Worm (Caenorhabditis elegans) whole organism, L2 larva: ENCODE measurements around the gene C05A2.4.

Source experiments
- C34F6.9 ChIP-seq: fragments of 150-350 bp; optimal IDR thresholded peaks from 2 replicates; lab custom pipeline; 2014; ENCODE audit warnings: missing biosample characterization, missing genetic modification characterization
- F13H6.1 ChIP-seq: sonication (generic microtip); optimal IDR thresholded peaks from 2 replicates; lab custom pipeline; 2016; ENCODE audit warnings: missing genetic modification characterization, missing compliant biosample characterization
- R02D3.7 ChIP-seq: fragments of 150-350 bp; optimal IDR thresholded peaks from 2 replicates; lab custom pipeline; 2014; ENCODE audit warnings: missing biosample characterization, missing genetic modification characterization
- Y55F3AM.14 ChIP-seq: fragments of 200-800 bp; sonication (Bioruptor generic); optimal IDR thresholded peaks from 2 replicates; lab custom pipeline; 2018; ENCODE audit warnings: mild to moderate bottlenecking, missing genetic modification characterization, missing compliant biosample characterization
- ZK546.5 ChIP-seq: sonication (generic microtip); optimal IDR thresholded peaks from 2 replicates; lab custom pipeline; 2017; ENCODE audit warnings: missing biosample characterization, missing genetic modification characterization
- alr-1 ChIP-seq: fragments of 150-350 bp; optimal IDR thresholded peaks from 2 replicates; lab custom pipeline; 2014; ENCODE audit warnings: missing biosample characterization, missing genetic modification characterization
- aly-2 ChIP-seq: fragments of 150-350 bp; optimal IDR thresholded peaks from 2 replicates; lab custom pipeline; 2014; ENCODE audit warnings: missing biosample characterization, missing genetic modification characterization
- ama-1 ChIP-seq: fragments of 150-350 bp; optimal IDR thresholded peaks from 2 replicates; lab custom pipeline; 2018; ENCODE audit warnings: inconsistent platforms
- blmp-1 ChIP-seq: sonication (generic microtip); optimal IDR thresholded peaks from 2 replicates; lab custom pipeline; 2017; ENCODE audit warnings: missing genetic modification characterization, mild to moderate bottlenecking, missing compliant biosample characterization, antibody characterized with exemption, moderate library complexity; ENCODE audit not compliant: insufficient read depth
- ceh-16 ChIP-seq: fragments of 150-350 bp; optimal IDR thresholded peaks from 2 replicates; lab custom pipeline; 2014; ENCODE audit warnings: missing biosample characterization, missing genetic modification characterization
- ceh-82 ChIP-seq: fragments of 150-350 bp; optimal IDR thresholded peaks from 2 replicates; lab custom pipeline; 2014; ENCODE audit warnings: missing biosample characterization, missing genetic modification characterization
- crh-2 ChIP-seq: sonication (generic microtip); optimal IDR thresholded peaks from 2 replicates; lab custom pipeline; 2017; ENCODE audit warnings: missing biosample characterization, missing genetic modification characterization
- dmd-4 ChIP-seq: sonication (generic microtip); optimal IDR thresholded peaks from 2 replicates; lab custom pipeline; 2017; ENCODE audit warnings: missing biosample characterization, missing genetic modification characterization
- egl-27 ChIP-seq: sonication (generic microtip); optimal IDR thresholded peaks from 3 replicates; lab custom pipeline; 2017; ENCODE audit warnings: missing biosample characterization, missing genetic modification reagents, missing genetic modification characterization
- elt-1 ChIP-seq: fragments of 150-350 bp; optimal IDR thresholded peaks from 2 replicates; lab custom pipeline; 2014; ENCODE audit warnings: missing biosample characterization, missing genetic modification characterization
- elt-3 ChIP-seq: sonication (generic microtip); optimal IDR thresholded peaks from 2 replicates; lab custom pipeline; 2017; ENCODE audit warnings: missing biosample characterization, missing genetic modification characterization
- gmeb-1 ChIP-seq: fragments of 150-350 bp; optimal IDR thresholded peaks from 2 replicates; lab custom pipeline; 2014; ENCODE audit warnings: missing biosample characterization, missing genetic modification characterization
- lin-11 ChIP-seq: fragments of 150-350 bp; sonication (generic microtip); optimal IDR thresholded peaks from 2 replicates; lab custom pipeline; 2014; ENCODE audit warnings: missing biosample characterization, missing genetic modification characterization, inconsistent platforms, mixed read lengths
- lin-13 ChIP-seq: fragments of 150-350 bp; optimal IDR thresholded peaks from 2 replicates; lab custom pipeline; 2014; ENCODE audit warnings: missing biosample characterization, missing genetic modification reagents, missing genetic modification characterization
- lin-39 ChIP-seq: fragments of 150-350 bp; optimal IDR thresholded peaks from 2 replicates; lab custom pipeline; 2014; ENCODE audit warnings: missing biosample characterization, missing genetic modification reagents, missing genetic modification characterization
- lsy-2 ChIP-seq, 2 experiments: fragments of 150-350 bp in 1 of 2; sonication (generic microtip) in 1 of 2; optimal IDR thresholded peaks; 2 replicates each; lab custom pipeline; 2014 to 2017; ENCODE audit warnings: missing biosample characterization in 2 of 2, missing genetic modification characterization in 2 of 2
- mbf-1 ChIP-seq: sonication (generic microtip); optimal IDR thresholded peaks from 2 replicates; lab custom pipeline; 2017; ENCODE audit warnings: missing biosample characterization, missing genetic modification characterization
- mdl-1 ChIP-seq, 2 experiments: fragments of 150-350 bp in 1 of 2; sonication (generic microtip) in 1 of 2; optimal IDR thresholded peaks; 2 replicates each; lab custom pipeline; 2017; ENCODE audit warnings: missing biosample characterization in 2 of 2, missing genetic modification characterization in 2 of 2
- nhr-10 ChIP-seq: sonication (generic microtip); optimal IDR thresholded peaks from 2 replicates; lab custom pipeline; 2017; ENCODE audit warnings: missing biosample characterization, missing genetic modification characterization
- nhr-11 ChIP-seq: fragments of 150-350 bp; optimal IDR thresholded peaks from 2 replicates; lab custom pipeline; 2014; ENCODE audit warnings: missing biosample characterization, missing genetic modification characterization
- nhr-12 ChIP-seq: fragments of 150-350 bp; optimal IDR thresholded peaks from 2 replicates; lab custom pipeline; 2014; ENCODE audit warnings: missing biosample characterization, missing genetic modification characterization
- nhr-129 ChIP-seq: fragments of 150-350 bp; optimal IDR thresholded peaks from 2 replicates; lab custom pipeline; 2014; ENCODE audit warnings: missing biosample characterization, missing genetic modification characterization
- nhr-21 ChIP-seq: fragments of 150-350 bp; optimal IDR thresholded peaks from 2 replicates; lab custom pipeline; 2014; ENCODE audit warnings: missing biosample characterization, missing genetic modification characterization
- nhr-23 ChIP-seq: fragments of 150-350 bp; optimal IDR thresholded peaks from 2 replicates; lab custom pipeline; 2014; ENCODE audit warnings: missing biosample characterization, missing genetic modification reagents, missing genetic modification characterization
- nhr-25 ChIP-seq: fragments of 150-350 bp; sonication (generic microtip); optimal IDR thresholded peaks from 3 replicates; lab custom pipeline; 2014; ENCODE audit warnings: missing biosample characterization, missing genetic modification characterization
- nhr-6 ChIP-seq: fragments of 150-350 bp; optimal IDR thresholded peaks from 2 replicates; lab custom pipeline; 2014; ENCODE audit warnings: missing biosample characterization, missing genetic modification characterization
- peb-1 ChIP-seq: fragments of 150-350 bp; optimal IDR thresholded peaks from 2 replicates; lab custom pipeline; 2014; ENCODE audit warnings: missing biosample characterization, missing genetic modification characterization
- sem-4 ChIP-seq: fragments of 150-350 bp; optimal IDR thresholded peaks from 2 replicates; lab custom pipeline; 2014; ENCODE audit warnings: missing biosample characterization, missing genetic modification reagents, missing genetic modification characterization
- skn-1 ChIP-seq: sonication (generic microtip); optimal IDR thresholded peaks from 2 replicates; lab custom pipeline; 2017; ENCODE audit warnings: missing biosample characterization, missing genetic modification characterization
- sma-3 ChIP-seq: sonication (generic microtip); optimal IDR thresholded peaks from 2 replicates; lab custom pipeline; 2016; ENCODE audit warnings: missing genetic modification reagents, missing genetic modification characterization, missing compliant biosample characterization
- sma-9 ChIP-seq, 2 experiments: fragments of 150-350 bp in 1 of 2; sonication (generic microtip) in 1 of 2; optimal IDR thresholded peaks; 2 replicates each; lab custom pipeline; 2014 to 2016; ENCODE audit warnings: missing genetic modification characterization in 2 of 2, mild to moderate bottlenecking in 1 of 2, missing biosample characterization in 1 of 2, missing compliant biosample characterization in 1 of 2, missing genetic modification reagents in 1 of 2, moderate library complexity in 1 of 2
- snpc-4 ChIP-seq: fragments of 150-350 bp; optimal IDR thresholded peaks from 2 replicates; lab custom pipeline; 2014; ENCODE audit warnings: missing biosample characterization, missing genetic modification characterization
- unc-39 ChIP-seq: fragments of 150-350 bp; optimal IDR thresholded peaks from 2 replicates; lab custom pipeline; 2014; ENCODE audit warnings: missing biosample characterization, missing genetic modification characterization
- unc-55 ChIP-seq: fragments of 150-350 bp; sonication (generic microtip); optimal IDR thresholded peaks from 3 replicates; lab custom pipeline; 2014; ENCODE audit warnings: missing biosample characterization, missing genetic modification reagents, missing genetic modification characterization
- zag-1 ChIP-seq: fragments of 150-350 bp; optimal IDR thresholded peaks from 2 replicates; lab custom pipeline; 2014; ENCODE audit warnings: missing biosample characterization, missing genetic modification characterization
- ztf-1 ChIP-seq: fragments of 200-800 bp; sonication (Bioruptor generic); conservative IDR thresholded peaks from 2 replicates; pipeline ENCODE4 v1.3.6; 2022; ENCODE audit warnings: missing genetic modification characterization, missing compliant biosample characterization
- ztf-11 ChIP-seq: sonication (generic microtip); optimal IDR thresholded peaks from 2 replicates; lab custom pipeline; 2017; ENCODE audit warnings: missing biosample characterization, missing genetic modification characterization
- ztf-4 ChIP-seq: fragments of 150-350 bp; optimal IDR thresholded peaks from 2 replicates; lab custom pipeline; 2014; ENCODE audit warnings: missing biosample characterization, missing genetic modification characterization

Gene C05A2.4

ce11 chrV:10712608-10712900 lies 17.3 kb downstream of the C05A2.4 start:
- TF ChIP-seq ceh-82 (no peak), zag-1 (tag; lab: Kevin White, UChicago) (peak; percentile 34), nhr-12 (tag; lab: Kevin White, UChicago) (peak; percentile 14)

- TF ChIP-seq lin-39 (tag; lab: Kevin White, UChicago) (no peak), aly-2 (tag; lab: Kevin White, UChicago) (no peak), nhr-10 (tag; lab: Kevin White, UChicago) (no peak), R02D3.7 (tag; lab: Kevin White, UChicago) (no peak), dmd-4 (tag; lab: Kevin White, UChicago) (no peak), gmeb-1 (tag; lab: Kevin White, UChicago) (no peak), ZK546.5 (tag; lab: Kevin White, UChicago) (no peak), unc-39 (no peak), F13H6.1 (tag; lab: Kevin White, UChicago) (no peak), mdl-1 (tag; optimal IDR thresholded peaks at IDR 0.05; lab: Kevin White, UChicago) (no peak), ztf-4 (no peak)
Observed at ce11 chrV:10713704-10714239, 18.5 kb downstream of the C05A2.4 start.

ce11 chrV:10714630-10715029 lies 19.3 kb downstream of the C05A2.4 start:
- TF ChIP-seq Y55F3AM.14 (GFP tag; lab: Kevin White, UChicago) (peak; percentile 56), mdl-1 (tag; optimal IDR thresholded peaks at IDR 0.05; lab: Kevin White, UChicago) (no peak)

- TF ChIP-seq C34F6.9 (peak; percentile 95), nhr-12 (tag; lab: Kevin White, UChicago) (peak; percentile 16), skn-1 (no peak), aly-2 (tag; lab: Kevin White, UChicago) (no peak), Y55F3AM.14 (GFP tag; lab: Kevin White, UChicago) (peak; percentile 100), nhr-11 (tag; lab: Kevin White, UChicago) (no peak), ceh-82 (peak; percentile 73), mbf-1 (tag; lab: Kevin White, UChicago) (no peak), elt-3 (no peak), dmd-4 (tag; lab: Kevin White, UChicago) (no peak), lin-13 (GFP tag; lab: Kevin White, UChicago) (peak; percentile 87), nhr-25 (tag; lab: Kevin White, UChicago) (peak; percentile 94), blmp-1 (peak; percentile 80), nhr-10 (tag; lab: Kevin White, UChicago) (no peak), nhr-6 (tag; lab: Kevin White, UChicago) (peak; percentile 85), nhr-129 (tag; lab: Kevin White, UChicago) (peak; percentile 89), snpc-4 (peak; percentile 95), ztf-11 (tag; lab: Kevin White, UChicago) (peak; percentile 13), ztf-1 (no peak), mdl-1 (tag; optimal IDR thresholded peaks at IDR 0.05; lab: Kevin White, UChicago) (peak; percentile 98 to 99), nhr-21 (tag; lab: Kevin White, UChicago) (peak; percentile 91), crh-2 (tag; lab: Kevin White, UChicago) (peak; percentile 90), ceh-16 (tag; lab: Kevin White, UChicago) (peak; percentile 94), ztf-4 (peak; percentile 95), lin-11 (tag; lab: Kevin White, UChicago) (peak; percentile 90), unc-55 (peak; percentile 90), F13H6.1 (tag; lab: Kevin White, UChicago) (peak; percentile 95), nhr-23 (no peak), ama-1 (lab: Kevin White, UChicago) (peak; percentile 81), lsy-2 (tag; optimal IDR thresholded peaks at IDR 0.05; lab: Kevin White, UChicago) (peak; percentile 42 to 90), alr-1 (tag; lab: Kevin White, UChicago) (no peak), sma-3 (peak; percentile 49), R02D3.7 (tag; lab: Kevin White, UChicago) (no peak), sem-4 (tag; lab: Kevin White, UChicago) (peak; percentile 98), elt-1 (tag; lab: Kevin White, UChicago) (no peak), egl-27 (tag; lab: Kevin White, UChicago) (peak; percentile 87), ZK546.5 (tag; lab: Kevin White, UChicago) (no peak), sma-9 (GFP tag; optimal IDR thresholded peaks at IDR 0.05; lab: Kevin White, UChicago) (peak; percentile 99), sma-9 (tag; optimal IDR thresholded peaks at IDR 0.05; lab: Kevin White, UChicago) (no peak), lin-39 (tag; lab: Kevin White, UChicago) (peak; percentile 17), zag-1 (tag; lab: Kevin White, UChicago) (peak; percentile 94), peb-1 (tag; lab: Kevin White, UChicago) (no peak)
Observed at ce11 chrV:10715158-10716152, 20.2 kb downstream of the C05A2.4 start.
